Worm (Caenorhabditis elegans): ENCODE data around the gene ugt-30.
A peak's percentile ranks its signal among the peaks of the same experiment; 100 is the strongest.

ugt-30 gene

ce11 chrV:15085335-15085800, 39.7 kb downstream of the ugt-30 start, which contains the start of the genes ahsa-1 and C01G10.7:
Gene ahsa-1 (minus strand): TSS chrV:15085385.
Gene C01G10.7 (plus strand): TSS chrV:15085747.
- TF ChIP-seq duxl-1 (tag; optimal IDR thresholded peaks at IDR 0.05; ENCODE audit: poor library complexity) = peak; percentile 72
- peak; percentile 79 for TF ChIP-seq hmg-1.1 (GFP tag; IDR thresholded peaks at IDR 0.05)
- no peak for TF ChIP-seq zip-11 (GFP tag; IDR thresholded peaks at IDR 0.05)
- TF ChIP-seq mep-1 (tag; optimal IDR thresholded peaks at IDR 0.05) = no peak
- TF ChIP-seq lin-13 (GFP tag; optimal IDR thresholded peaks at IDR 0.05) = peak; percentile 86
- TF ChIP-seq nhr-10 (tag; optimal IDR thresholded peaks at IDR 0.05) = peak; percentile 8
- no peak for TF ChIP-seq dmd-8 (GFP tag; IDR thresholded peaks at IDR 0.05)
- peak; percentile 49; the same call in 1 of the 2 replicates for TF ChIP-seq vab-7 (GFP tag; IDR thresholded peaks at IDR 0.05)
- peak; percentile 98 for TF ChIP-seq unc-130 (GFP tag; optimal IDR thresholded peaks at IDR 0.05)
- peak; percentile 99 for TF ChIP-seq mes-2 (tag; optimal IDR thresholded peaks at IDR 0.05; ENCODE audit: poor library complexity, severe bottlenecking)
- TF ChIP-seq Y105C5A.15 (GFP tag; IDR thresholded peaks at IDR 0.05) = no peak
- no peak for TF ChIP-seq lin-1 (GFP tag; IDR thresholded peaks at IDR 0.05)
- peak; percentile 91 for TF ChIP-seq ZK337.2 (GFP tag; IDR thresholded peaks at IDR 0.05)
- TF ChIP-seq ceh-82 (tag; optimal IDR thresholded peaks at IDR 0.05) = no peak
- TF ChIP-seq nhr-6 (tag; optimal IDR thresholded peaks at IDR 0.05) = peak; percentile 99
- no peak for TF ChIP-seq F10B5.3 (tag; optimal IDR thresholded peaks at IDR 0.05)
- peak; percentile 80 for TF ChIP-seq fkh-10 (GFP tag; optimal IDR thresholded peaks at IDR 0.05)
- peak; percentile 87 for TF ChIP-seq rbr-2 (tag; optimal IDR thresholded peaks at IDR 0.05)
- no peak for TF ChIP-seq hlh-30 (tag; optimal IDR thresholded peaks at IDR 0.05; ENCODE audit: insufficient read depth)
- TF ChIP-seq R02D3.7 (tag; optimal IDR thresholded peaks at IDR 0.05) = peak; percentile 89
- no peak for TF ChIP-seq ceh-28 (tag; optimal IDR thresholded peaks at IDR 0.05)
- peak; percentile 91 for TF ChIP-seq lin-15B (tag; optimal IDR thresholded peaks at IDR 0.05)
- TF ChIP-seq dmd-9 (GFP tag; IDR thresholded peaks at IDR 0.05) = peak; percentile 86
- TF ChIP-seq arid-1 (GFP tag; conservative IDR thresholded peaks at IDR 0.05) = 0 out of 2 replicates have a peak, but pooled peaks have one; percentile 46
- peak; percentile 59; the same call in 1 of the 2 replicates for TF ChIP-seq T26A8.4 (GFP tag; IDR thresholded peaks at IDR 0.05)
- TF ChIP-seq spr-1 (tag; optimal IDR thresholded peaks at IDR 0.05) = peak; percentile 46
- TF ChIP-seq mxl-3 (GFP tag; optimal IDR thresholded peaks at IDR 0.05) = peak; percentile 19
- no peak for TF ChIP-seq sdz-12 (GFP tag; optimal IDR thresholded peaks at IDR 0.05)
- peak; percentile 64 for TF ChIP-seq nhr-28 (tag; optimal IDR thresholded peaks at IDR 0.05)
- TF ChIP-seq T20F7.1 (GFP tag; optimal IDR thresholded peaks at IDR 0.05) = peak; percentile 87
- TF ChIP-seq madf-9 (GFP tag; conservative IDR thresholded peaks at IDR 0.05) = peak; percentile 75
- peak; percentile 88 for TF ChIP-seq nhr-77 (tag; optimal IDR thresholded peaks at IDR 0.05)
- TF ChIP-seq snpc-1.2 (GFP tag; IDR thresholded peaks at IDR 0.05) = no peak
- TF ChIP-seq mdl-1 (tag; optimal IDR thresholded peaks at IDR 0.05) = peak in 1 of 2 experiments; percentile 13
- TF ChIP-seq lin-38 (GFP tag; IDR thresholded peaks at IDR 0.05) = peak; percentile 99
- peak; percentile 67; the same call in 1 of the 2 replicates for TF ChIP-seq ceh-20 (GFP tag; IDR thresholded peaks at IDR 0.05)
- peak; percentile 60 to 98 for TF ChIP-seq hif-1 (tag; optimal IDR thresholded peaks at IDR 0.05)
- TF ChIP-seq ces-1 (GFP tag; optimal IDR thresholded peaks at IDR 0.05) = peak; percentile 60
- TF ChIP-seq nhr-42 (GFP tag; IDR thresholded peaks at IDR 0.05) = peak; percentile 46; the same call in 1 of the 2 replicates
- TF ChIP-seq aha-1 (tag) = peak; percentile 98
- peak; percentile 84 for TF ChIP-seq dpl-1 (GFP tag; optimal IDR thresholded peaks at IDR 0.05)
- TF ChIP-seq lsy-2 (tag; optimal IDR thresholded peaks at IDR 0.05) = peak; percentile 64 to 94
- peak; percentile 66 for TF ChIP-seq nhr-11 (tag; optimal IDR thresholded peaks at IDR 0.05)
- peak; percentile 72 for TF ChIP-seq pqm-1 (tag; optimal IDR thresholded peaks at IDR 0.05)
- peak; percentile 54; the same call in 1 of the 2 replicates for TF ChIP-seq pha-4 (GFP tag; IDR thresholded peaks at IDR 0.05)
- TF ChIP-seq pha-4 (tag; optimal IDR thresholded peaks at IDR 0.05) = peak; percentile 97
- no peak for TF ChIP-seq zip-2 (tag; optimal IDR thresholded peaks at IDR 0.05)
- TF ChIP-seq dmd-6 (GFP tag; IDR thresholded peaks at IDR 0.05) = peak; percentile 86
- TF ChIP-seq hlh-11 (tag; optimal IDR thresholded peaks at IDR 0.05) = peak; percentile 74
- 0 out of 2 replicates have a peak, but pooled peaks have one; percentile 32 for TF ChIP-seq zfp-3 (GFP tag; conservative IDR thresholded peaks at IDR 0.05)
- 0 out of 2 replicates have a peak, but pooled peaks have one; percentile 12 for TF ChIP-seq tag-97 (GFP tag; IDR thresholded peaks at IDR 0.05)

All from whole organism, L4 larva.